Fruit fly (Drosophila melanogaster) whole organism, wandering third instar larva: ENCODE data around the gene Gel.

Experiments
- CG32264 ChIP-seq: fragments of 200-800 bp; sonication (Bioruptor generic); optimal IDR thresholded peaks from 2 replicates; lab custom pipeline; 2016; ENCODE audit warnings: missing biosample characterization, missing genetic modification characterization
- CG9705 ChIP-seq: fragments of 200-800 bp; sonication (Bioruptor generic); optimal IDR thresholded peaks from 2 replicates; lab custom pipeline; 2018; ENCODE audit warnings: missing biosample characterization, mild to moderate bottlenecking, missing genetic modification characterization
- CrebA ChIP-seq: fragments of 200-800 bp; sonication (Bioruptor generic); optimal IDR thresholded peaks from 2 replicates; lab custom pipeline; 2016; ENCODE audit warnings: missing biosample characterization, mild to moderate bottlenecking, missing genetic modification characterization, borderline replicate concordance
- Dfd ChIP-seq: fragments of >200 bp; optimal IDR thresholded peaks from 2 replicates; lab custom pipeline; 2017; ENCODE audit warnings: missing biosample characterization, missing genetic modification characterization
- Dif ChIP-seq: fragments of 200-275, 200-300 bp; sonication (Bioruptor generic); optimal IDR thresholded peaks from 2 replicates; lab custom pipeline; 2018; ENCODE audit warnings: missing biosample characterization, missing genetic modification characterization; ENCODE audit not compliant: partially characterized antibody
- GATAd ChIP-seq: sonication (Bioruptor generic); optimal IDR thresholded peaks from 2 replicates; lab custom pipeline; 2016; ENCODE audit warnings: missing biosample characterization, missing genetic modification characterization
- HLH106 ChIP-seq: fragments of 200-800 bp; optimal IDR thresholded peaks from 3 replicates; lab custom pipeline; 2019; ENCODE audit warnings: missing biosample characterization, mild to moderate bottlenecking, missing genetic modification characterization, moderate library complexity
- Hr78 ChIP-seq: fragments of >200 bp; optimal IDR thresholded peaks from 2 replicates; lab custom pipeline; 2017; ENCODE audit warnings: missing biosample characterization, missing genetic modification characterization
- Jra ChIP-seq: sonication (Bioruptor generic); optimal IDR thresholded peaks from 2 replicates; lab custom pipeline; 2016; ENCODE audit warnings: missing biosample characterization, missing genetic modification characterization
- Mio ChIP-seq: sonication (Bioruptor generic); optimal IDR thresholded peaks from 2 replicates; lab custom pipeline; 2016; ENCODE audit warnings: missing biosample characterization, missing genetic modification characterization
- Myc ChIP-seq: fragments of >200 bp; optimal IDR thresholded peaks from 2 replicates; lab custom pipeline; 2017
- N ChIP-seq: fragments of >200 bp; optimal IDR thresholded peaks from 2 replicates; lab custom pipeline; 2018; ENCODE audit warnings: missing biosample characterization, missing external identifiers, missing genetic modification characterization
- OdsH ChIP-seq: fragments of 200-800 bp; sonication (Bioruptor generic); optimal IDR thresholded peaks from 2 replicates; lab custom pipeline; 2016; ENCODE audit warnings: missing biosample characterization, mild to moderate bottlenecking, missing genetic modification characterization
- Rel ChIP-seq, 2 experiments: fragments of 200-800 bp; sonication (Bioruptor generic) in 1 of 2; optimal IDR thresholded peaks; 2 replicates in 1 of 2; 3 replicates in 1 of 2; lab custom pipeline; 2016 to 2019; ENCODE audit warnings: mild to moderate bottlenecking in 2 of 2, missing biosample characterization in 2 of 2, missing genetic modification characterization in 2 of 2, moderate library complexity in 1 of 2
- Sp1 ChIP-seq: fragments of 200-800 bp; sonication (Bioruptor generic); optimal IDR thresholded peaks from 3 replicates; lab custom pipeline; 2019; ENCODE audit warnings: missing biosample characterization, mild to moderate bottlenecking, missing genetic modification characterization, moderate library complexity
- Vsx2 ChIP-seq: fragments of 200-300, 225-300 bp; sonication (Bioruptor generic); optimal IDR thresholded peaks from 2 replicates; lab custom pipeline; 2018; ENCODE audit warnings: missing biosample characterization, missing genetic modification characterization; ENCODE audit not compliant: partially characterized antibody
- dl ChIP-seq, 2 experiments: fragments of 175-275, 200-275 bp in 1 of 2; fragments of 200-275 bp in 1 of 2; sonication (Bioruptor generic); optimal IDR thresholded peaks; lab custom pipeline; 2018; ENCODE audit warnings: mild to moderate bottlenecking in 2 of 2, missing biosample characterization in 2 of 2, missing genetic modification characterization in 2 of 2, moderate library complexity in 2 of 2; ENCODE audit not compliant: partially characterized antibody in 2 of 2, insufficient read depth in 1 of 2
- dmrt93B ChIP-seq: fragments of 200-800 bp; sonication (Bioruptor generic); optimal IDR thresholded peaks from 2 replicates; lab custom pipeline; 2018; ENCODE audit warnings: missing biosample characterization, mild to moderate bottlenecking, missing genetic modification characterization
- dsf ChIP-seq: sonication (Bioruptor generic); optimal IDR thresholded peaks from 2 replicates; lab custom pipeline; 2016; ENCODE audit warnings: missing biosample characterization, missing genetic modification characterization, borderline replicate concordance
- ey ChIP-seq: fragments of 200-800 bp; sonication (Bioruptor generic); optimal IDR thresholded peaks from 2 replicates; lab custom pipeline; 2016; ENCODE audit warnings: missing biosample characterization, missing genetic modification characterization
- foxo ChIP-seq, 2 experiments: fragments of 200-800 bp; sonication (Bioruptor generic); optimal IDR thresholded peaks; 2 replicates in 1 of 2; 3 replicates in 1 of 2; lab custom pipeline; 2016 to 2017; ENCODE audit warnings: missing biosample characterization in 2 of 2, missing genetic modification characterization in 2 of 2
- fru ChIP-seq: fragments of 200-800 bp; sonication (Bioruptor generic); optimal IDR thresholded peaks from 3 replicates; lab custom pipeline; 2016; ENCODE audit warnings: missing biosample characterization, mild to moderate bottlenecking, missing genetic modification characterization
- h ChIP-seq: fragments of 200-800 bp; sonication (Bioruptor generic); optimal IDR thresholded peaks from 3 replicates; lab custom pipeline; 2016; ENCODE audit warnings: missing biosample characterization, mild to moderate bottlenecking, missing genetic modification characterization
- jim ChIP-seq: fragments of 175-275, 200-325 bp; sonication (Bioruptor generic); optimal IDR thresholded peaks from 2 replicates; lab custom pipeline; 2016; ENCODE audit warnings: missing biosample characterization, mild to moderate bottlenecking, missing genetic modification characterization
- psq ChIP-seq: fragments of 200-800 bp; sonication (Bioruptor generic); optimal IDR thresholded peaks from 3 replicates; lab custom pipeline; 2017; ENCODE audit warnings: missing biosample characterization, mild to moderate bottlenecking, missing genetic modification characterization, moderate library complexity
- sage ChIP-seq: fragments of 200-800 bp; sonication (Bioruptor generic); optimal IDR thresholded peaks from 2 replicates; lab custom pipeline; 2016; ENCODE audit warnings: missing biosample characterization, mild to moderate bottlenecking, missing genetic modification characterization
- tai ChIP-seq: sonication (Bioruptor generic); optimal IDR thresholded peaks from 2 replicates; lab custom pipeline; 2016; ENCODE audit warnings: missing biosample characterization, missing genetic modification characterization
- usp ChIP-seq: fragments of >200 bp; optimal IDR thresholded peaks from 2 replicates; lab custom pipeline; 2017; ENCODE audit warnings: missing biosample characterization, missing genetic modification characterization
- woc ChIP-seq: sonication (Bioruptor generic); optimal IDR thresholded peaks from 2 replicates; lab custom pipeline; 2016; ENCODE audit warnings: missing biosample characterization, mild to moderate bottlenecking, missing genetic modification characterization

Gene Gel

dm6 chr3R:4249947-4250346 lies 14.9 kb downstream of the Gel start:
- TF ChIP-seq CG32264 (GFP tag; lab: Kevin White, UChicago) (no peak), ey (GFP tag; lab: Kevin White, UChicago) (no peak), CrebA (GFP tag; lab: Kevin White, UChicago) (no peak), OdsH (GFP tag; lab: Kevin White, UChicago) (no peak)

- TF ChIP-seq Hr78 (GFP tag; lab: Kevin White, UChicago) (no peak), dmrt93B (GFP tag; lab: Kevin White, UChicago) (no peak), fru (no peak), foxo (GFP tag; optimal IDR thresholded peaks at IDR 0.05; lab: Kevin White, UChicago) (no peak), GATAd (GFP tag; lab: Kevin White, UChicago) (no peak), Sp1 (no peak), CG9705 (GFP tag; lab: Kevin White, UChicago) (no peak), Dfd (GFP tag; lab: Kevin White, UChicago) (no peak), Myc (lab: Kevin White, UChicago) (no peak), tai (GFP tag; lab: Kevin White, UChicago) (no peak)
Measured at dm6 chr3R:4251241-4251640, 16.2 kb downstream of the Gel start, which contains the start of gene TwdlG. TwdlG (minus strand) TSS chr3R:4251341.

dm6 chr3R:4252943-4253342 lies 17.9 kb downstream of the Gel start, which contains the start of gene CG14644:
CG14644 (minus strand) TSS chr3R:4253043.
- no peak for TF ChIP-seq OdsH (GFP tag; lab: Kevin White, UChicago)
- no peak for TF ChIP-seq HLH106 (tag; lab: Kevin White, UChicago)
- no peak for TF ChIP-seq CG32264 (GFP tag; lab: Kevin White, UChicago)
- no peak for TF ChIP-seq Jra (GFP tag; lab: Kevin White, UChicago)
- TF ChIP-seq tai (GFP tag; lab: Kevin White, UChicago), result no peak
- no peak for TF ChIP-seq Dif
- TF ChIP-seq CrebA (GFP tag; lab: Kevin White, UChicago), result no peak
- TF ChIP-seq Hr78 (GFP tag; lab: Kevin White, UChicago), result no peak
- TF ChIP-seq fru, result no peak
- TF ChIP-seq N (GFP tag; lab: Kevin White, UChicago), result no peak
- no peak for TF ChIP-seq Mio
- TF ChIP-seq, all 38 proteins: peak for 0

dm6 chr3R:4254408-4254807 lies 19.4 kb downstream of the Gel start, which contains the start of gene TwdlV:
TwdlV (plus strand) TSS chr3R:4254708.
- TF ChIP-seq Jra (GFP tag; lab: Kevin White, UChicago), result no peak
- no peak for TF ChIP-seq Mio
- no peak for TF ChIP-seq N (GFP tag; lab: Kevin White, UChicago)
- no peak for TF ChIP-seq woc
- TF ChIP-seq jim (GFP tag; lab: Kevin White, UChicago), result no peak
- no peak for TF ChIP-seq Dfd (GFP tag; lab: Kevin White, UChicago)
- no peak for TF ChIP-seq Sp1
- TF ChIP-seq psq, result no peak
- no peak for TF ChIP-seq fru
- TF ChIP-seq HLH106 (tag; lab: Kevin White, UChicago), result no peak
- TF ChIP-seq, all 38 proteins: peak for 0

- TF ChIP-seq Dfd (GFP tag; lab: Kevin White, UChicago) (no peak), Jra (GFP tag; lab: Kevin White, UChicago) (no peak), sage (GFP tag; lab: Kevin White, UChicago) (no peak), CG9705 (GFP tag; lab: Kevin White, UChicago) (no peak), Rel (GFP tag; optimal IDR thresholded peaks at IDR 0.05; lab: Kevin White, UChicago) (no peak), Rel (tag; optimal IDR thresholded peaks at IDR 0.05; lab: Kevin White, UChicago) (no peak), dsf (no peak), Vsx2 (GFP tag; lab: Kevin White, UChicago) (no peak), fru (no peak), woc (no peak), GATAd (GFP tag; lab: Kevin White, UChicago) (no peak), Myc (lab: Kevin White, UChicago) (no peak), CG32264 (GFP tag; lab: Kevin White, UChicago) (no peak), HLH106 (tag; lab: Kevin White, UChicago) (no peak), foxo (GFP tag; optimal IDR thresholded peaks at IDR 0.05; lab: Kevin White, UChicago) (no peak), Dif (no peak), h (no peak), dl (GFP tag; optimal IDR thresholded peaks at IDR 0.05; lab: Kevin White, UChicago; ENCODE audit: insufficient read depth in 1 of 2, partially characterized antibody in 2 of 2) (no peak), OdsH (GFP tag; lab: Kevin White, UChicago) (no peak), usp (GFP tag; lab: Kevin White, UChicago) (no peak), tai (GFP tag; lab: Kevin White, UChicago) (no peak)
- TF ChIP-seq, all 38 proteins: peak for 0
Measured at dm6 chr3R:4256672-4257071, 21.7 kb downstream of the Gel start, which contains the start of gene Or82a. Or82a (plus strand) TSS chr3R:4256972.
